Fruit fly (Drosophila melanogaster): ENCODE results near the gene TTLL1B.

TTLL1B gene

DNA sequence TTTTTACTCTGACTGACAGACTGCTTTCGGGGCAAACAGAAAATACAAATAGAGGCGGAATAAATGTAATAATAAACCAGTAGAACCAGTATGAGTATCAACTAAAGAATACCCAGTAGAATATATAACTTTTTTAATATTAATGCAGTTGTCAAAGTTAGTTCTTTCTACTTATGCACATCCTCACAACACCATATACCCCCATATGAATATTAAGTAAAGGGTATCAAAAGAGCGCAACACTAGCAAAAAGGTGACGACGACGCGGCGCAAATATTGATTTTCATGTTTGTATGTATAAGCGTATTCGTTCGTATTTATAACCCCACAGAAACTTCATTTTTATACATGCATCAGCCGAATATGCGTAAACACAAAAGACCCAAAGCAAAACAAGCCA lies 35.0 kb upstream of the TTLL1B start (continued):
- TF ChIP-seq Mes4 (GFP tag; optimal IDR thresholded peaks at IDR 0.05) (peak; percentile 74), lilli (GFP tag; optimal IDR thresholded peaks at IDR 0.05) (peak; percentile 87), CG11504 (tag; optimal IDR thresholded peaks at IDR 0.05) (peak; percentile 96), Aef1 (GFP tag; IDR thresholded peaks at IDR 0.05) (peak; percentile 88), CG14965 (GFP tag; optimal IDR thresholded peaks at IDR 0.05; ENCODE audit: borderline replicate concordance) (peak; percentile 66), CG7963 (GFP tag; IDR thresholded peaks at IDR 0.05; ENCODE audit: partially characterized antibody) (no peak), zen (tag; optimal IDR thresholded peaks at IDR 0.05) (peak; percentile 94), CG42726 (GFP tag; IDR thresholded peaks at IDR 0.05; ENCODE audit: partially characterized antibody) (no peak), Meics (GFP tag; optimal IDR thresholded peaks at IDR 0.05) (peak; percentile 93), CTCF (GFP tag; optimal IDR thresholded peaks at IDR 0.05) (peak; percentile 69), Poxn (GFP tag; IDR thresholded peaks at IDR 0.05) (0 out of 2 replicates have a peak, but pooled peaks have one; percentile 34), so (GFP tag; IDR thresholded peaks at IDR 0.05) (peak; percentile 94), Stat92E (GFP tag; optimal IDR thresholded peaks at IDR 0.05) (peak in 1 of 3 experiments; percentile 91), ssp (GFP tag; IDR thresholded peaks at IDR 0.05) (peak; percentile 83), Bdp1 (GFP tag; optimal IDR thresholded peaks at IDR 0.05) (peak; percentile 67), CG2712 (tag; optimal IDR thresholded peaks at IDR 0.05) (peak; percentile 97), CG8281 (tag; optimal IDR thresholded peaks at IDR 0.05) (peak; percentile 81), Atf6 (GFP tag; IDR thresholded peaks at IDR 0.05) (peak; percentile 93), NC2α (GFP tag; optimal IDR thresholded peaks at IDR 0.05) (peak; percentile 49), CG33557 (GFP tag; optimal IDR thresholded peaks at IDR 0.05) (peak; percentile 89), CG4707 (GFP tag; optimal IDR thresholded peaks at IDR 0.05) (peak; percentile 82), CG11560 (tag; IDR thresholded peaks at IDR 0.05) (peak; percentile 77), gsb-n (tag; optimal IDR thresholded peaks at IDR 0.05) (peak; percentile 92), Ada2b (GFP tag; IDR thresholded peaks at IDR 0.05) (peak; percentile 95), dysf (GFP tag; IDR thresholded peaks at IDR 0.05) (peak; percentile 96), emc (GFP tag; optimal IDR thresholded peaks at IDR 0.05) (peak; percentile 81), CG34224 (GFP tag; IDR thresholded peaks at IDR 0.05; ENCODE audit: partially characterized antibody) (no peak), CG31388 (GFP tag; optimal IDR thresholded peaks at IDR 0.05) (peak; percentile 85), CG17186 (GFP tag; optimal IDR thresholded peaks at IDR 0.05) (peak; percentile 89), CG31441 (GFP tag; IDR thresholded peaks at IDR 0.05) (peak; percentile 97), CG3847 (GFP tag; IDR thresholded peaks at IDR 0.05) (peak; percentile 86), CG3163 (GFP tag; optimal IDR thresholded peaks at IDR 0.05) (peak; percentile 63), Fer2 (tag; optimal IDR thresholded peaks at IDR 0.05) (peak; percentile 78), Tbp (GFP tag; optimal IDR thresholded peaks at IDR 0.05) (no peak), az2 (GFP tag; optimal IDR thresholded peaks at IDR 0.05) (peak; percentile 93), Sry-β (GFP tag; optimal IDR thresholded peaks at IDR 0.05) (peak; percentile 72), Asciz (GFP tag; optimal IDR thresholded peaks at IDR 0.05) (peak; percentile 98), CG18476 (GFP tag; optimal IDR thresholded peaks at IDR 0.05) (peak; percentile 90), CG15269 (tag; optimal IDR thresholded peaks at IDR 0.05) (peak; percentile 95), CG6765 (GFP tag; optimal IDR thresholded peaks at IDR 0.05) (peak; percentile 82), B-H1 (GFP tag; IDR thresholded peaks at IDR 0.05) (peak; percentile 91), HLH3B (GFP tag; IDR thresholded peaks at IDR 0.05) (peak; percentile 96), bbx (GFP tag; IDR thresholded peaks at IDR 0.05; ENCODE audit: partially characterized antibody) (no peak), Rx (GFP tag; IDR thresholded peaks at IDR 0.05) (peak; percentile 90), hbn (GFP tag; IDR thresholded peaks at IDR 0.05; ENCODE audit: partially characterized antibody) (no peak), corto (GFP tag; optimal IDR thresholded peaks at IDR 0.05) (no peak), ind (GFP tag; optimal IDR thresholded peaks at IDR 0.05) (peak; percentile 93), Hr51 (GFP tag; optimal IDR thresholded peaks at IDR 0.05) (peak; percentile 85 to 94), CG4617 (GFP tag; optimal IDR thresholded peaks at IDR 0.05; ENCODE audit: borderline replicate concordance) (peak; percentile 66), TFAM (GFP tag; optimal IDR thresholded peaks at IDR 0.05) (peak; percentile 84), Deaf1 (tag; optimal IDR thresholded peaks at IDR 0.05) (peak; percentile 76)

Data from whole organism, embryonic.